Worm (Caenorhabditis elegans) whole organism, young adult: ENCODE results near the gene srj-38.

ENCODE experiments used
- F22D6.2 ChIP-seq: sonication (generic microtip); optimal IDR thresholded peaks from 2 replicates; lab custom pipeline; 2016; ENCODE audit warnings: mild to moderate bottlenecking, missing genetic modification characterization, missing compliant biosample characterization
- snpc-4 ChIP-seq, 5 experiments: fragments of 150-350 bp in 1 of 5; sonication (generic microtip) in 4 of 5; optimal IDR thresholded peaks; 2 replicates each; lab custom pipeline; 2014 to 2018; ENCODE audit warnings: missing genetic modification characterization in 5 of 5, missing biosample characterization in 3 of 5, antibody characterized with exemption in 2 of 5, mild to moderate bottlenecking in 2 of 5, missing compliant biosample characterization in 2 of 5, missing genotype in 2 of 5, moderate library complexity in 2 of 5, missing genetic modification reagents in 1 of 5

DNA sequence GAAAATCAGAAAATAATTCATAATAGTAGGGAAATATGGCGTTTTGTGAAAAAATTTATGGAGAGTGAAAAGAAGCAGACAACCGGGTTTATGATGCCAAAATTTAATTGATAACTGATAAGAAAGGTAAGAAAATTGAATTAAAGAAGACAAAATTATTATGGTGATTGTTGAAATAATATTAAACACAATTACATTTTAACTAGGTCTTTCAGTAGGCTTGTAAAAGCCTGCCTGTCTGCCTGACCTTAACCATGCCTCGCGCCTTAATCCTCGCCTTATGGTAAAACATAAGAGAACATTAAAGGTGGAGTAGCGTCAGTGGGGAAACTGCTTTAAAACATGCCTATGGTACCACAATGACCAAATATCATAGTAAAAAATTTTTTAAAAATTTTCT lies 5.7 kb downstream of the srj-38 start, which contains the start of gene T02B11.8:
- TF ChIP-seq snpc-4 (GFP tag; optimal IDR thresholded peaks at IDR 0.05; lab: Kevin White, UChicago) (no peak), snpc-4 (tag; optimal IDR thresholded peaks at IDR 0.05; lab: Kevin White, UChicago) (no peak), F22D6.2 (tag; lab: Kevin White, UChicago) (no peak)
